Fruit fly (Drosophila melanogaster): ENCODE data around the gene CG5614.
A peak's percentile ranks its signal among the peaks of the same experiment; 100 is the strongest.

Gene CG5614

DNA sequence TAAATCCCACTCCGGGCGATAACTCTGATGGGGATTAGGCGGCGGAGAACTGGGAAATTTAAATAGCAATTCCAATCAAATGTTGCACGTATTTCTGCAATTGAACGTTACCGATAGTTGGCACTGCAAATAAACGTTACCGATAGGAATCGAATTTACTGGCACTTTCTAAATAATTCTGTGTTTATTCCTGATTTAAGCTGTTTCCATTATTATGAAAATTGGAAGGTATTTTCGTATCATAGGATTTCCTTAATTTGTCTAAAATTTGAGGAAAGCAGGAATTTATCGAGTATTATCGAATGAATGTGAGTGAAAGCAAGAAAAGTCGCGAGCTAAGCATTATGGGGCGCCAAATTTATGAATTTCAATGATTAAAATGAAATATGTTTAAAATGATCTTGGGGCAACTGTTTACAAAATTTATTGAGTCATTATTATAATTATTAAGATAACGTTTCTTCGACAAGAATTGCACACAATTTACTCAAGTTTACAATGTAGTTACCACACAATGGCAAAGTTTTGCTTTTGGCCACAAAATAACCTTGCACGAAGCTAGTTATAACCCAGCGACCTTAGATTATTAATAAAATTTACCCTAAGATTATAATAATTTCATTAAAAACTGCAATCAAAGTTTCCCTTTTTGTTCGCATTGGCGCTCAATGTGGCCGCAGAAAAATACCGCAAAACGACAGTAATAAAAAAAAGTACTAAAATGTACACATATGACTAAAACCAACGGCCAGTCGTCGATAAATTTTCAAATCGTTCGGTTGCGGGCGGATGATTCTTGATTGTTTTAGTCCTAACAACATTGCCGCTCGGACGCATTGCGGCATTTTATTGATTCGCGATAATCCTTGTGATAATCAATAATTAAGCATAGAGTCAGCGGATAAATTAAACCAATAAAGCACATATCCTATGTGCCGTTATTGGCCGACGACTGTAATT lies 24.2 kb downstream of the CG5614 start, which contains the start of gene alpha-Man-IIb (continued):
- TF ChIP-seq CG1529 (GFP tag; optimal IDR thresholded peaks at IDR 0.05) (no peak), CG34376 (GFP tag; optimal IDR thresholded peaks at IDR 0.05) (peak; percentile 29), bbx (GFP tag; IDR thresholded peaks at IDR 0.05; ENCODE audit: partially characterized antibody) (peak; percentile 74), CG17829 (tag; optimal IDR thresholded peaks at IDR 0.05) (peak; percentile 18), CG13296 (GFP tag; optimal IDR thresholded peaks at IDR 0.05) (no peak), CG7987 (GFP tag; optimal IDR thresholded peaks at IDR 0.05) (peak; percentile 34), inv (GFP tag; IDR thresholded peaks at IDR 0.05; ENCODE audit: partially characterized antibody) (peak; percentile 58), slp2 (GFP tag; optimal IDR thresholded peaks at IDR 0.05) (no peak), Vsx1 (GFP tag; optimal IDR thresholded peaks at IDR 0.05) (no peak), eyg (GFP tag; optimal IDR thresholded peaks at IDR 0.05) (no peak), dmrt11E (tag; optimal IDR thresholded peaks at IDR 0.05) (no peak), kah (GFP tag; optimal IDR thresholded peaks at IDR 0.05) (no peak), CG2875 (GFP tag; optimal IDR thresholded peaks at IDR 0.05) (no peak), odd (GFP tag; optimal IDR thresholded peaks at IDR 0.05) (no peak), ttk (GFP tag; IDR thresholded peaks at IDR 0.05) (no peak), bsh (GFP tag; optimal IDR thresholded peaks at IDR 0.05) (peak; percentile 4 to 33), Rfx (GFP tag; IDR thresholded peaks at IDR 0.05) (peak; percentile 54), NK7.1 (GFP tag; optimal IDR thresholded peaks at IDR 0.05) (no peak), CG12155 (GFP tag; optimal IDR thresholded peaks at IDR 0.05) (no peak), CG14050 (GFP tag; IDR thresholded peaks at IDR 0.05) (no peak), Dip2 (GFP tag; IDR thresholded peaks at IDR 0.05) (no peak), Bgb (GFP tag; IDR thresholded peaks at IDR 0.05; ENCODE audit: partially characterized antibody) (peak; percentile 79), cato (GFP tag; optimal IDR thresholded peaks at IDR 0.05; ENCODE audit: borderline replicate concordance) (no peak), CG7839 (tag; optimal IDR thresholded peaks at IDR 0.05) (no peak), slou (GFP tag; optimal IDR thresholded peaks at IDR 0.05) (no peak), cas (GFP tag; IDR thresholded peaks at IDR 0.05) (no peak), CG15514 (GFP tag; optimal IDR thresholded peaks at IDR 0.05) (peak; percentile 62), Myb (GFP tag; optimal IDR thresholded peaks at IDR 0.05) (peak; percentile 59), C15 (GFP tag; IDR thresholded peaks at IDR 0.05) (no peak), CG2129 (GFP tag; IDR thresholded peaks at IDR 0.05; ENCODE audit: partially characterized antibody) (peak; percentile 58; the same call in 1 of the 2 replicates), CG1647 (GFP tag; optimal IDR thresholded peaks at IDR 0.05) (no peak), hbn (GFP tag; IDR thresholded peaks at IDR 0.05; ENCODE audit: partially characterized antibody) (peak; percentile 84), rib (GFP tag; IDR thresholded peaks at IDR 0.05) (no peak), wdn (GFP tag; IDR thresholded peaks at IDR 0.05) (no peak), CG12104 (GFP tag; optimal IDR thresholded peaks at IDR 0.05) (no peak), CG12236 (GFP tag; optimal IDR thresholded peaks at IDR 0.05) (no peak), Trl (optimal IDR thresholded peaks at IDR 0.05) (no peak), Trl (GFP tag; optimal IDR thresholded peaks at IDR 0.05) (no peak), ap (GFP tag; IDR thresholded peaks at IDR 0.05) (no peak), gt (GFP tag; IDR thresholded peaks at IDR 0.05) (no peak), fd3F (GFP tag; optimal IDR thresholded peaks at IDR 0.05) (no peak), CG4707 (GFP tag; optimal IDR thresholded peaks at IDR 0.05) (no peak), Kr (GFP tag; optimal IDR thresholded peaks at IDR 0.05) (no peak), nerfin-2 (GFP tag; IDR thresholded peaks at IDR 0.05; ENCODE audit: partially characterized antibody) (peak; percentile 69), CG32772 (GFP tag; IDR thresholded peaks at IDR 0.05) (no peak), MBD-R2 (GFP tag; IDR thresholded peaks at IDR 0.05) (peak; percentile 43; the same call in 1 of the 2 replicates), CG2712 (tag; optimal IDR thresholded peaks at IDR 0.05) (peak; percentile 8), Ssrp (tag; optimal IDR thresholded peaks at IDR 0.05) (no peak), CG2889 (GFP tag; IDR thresholded peaks at IDR 0.05) (no peak)

Data from whole organism, embryonic.